Worm (Caenorhabditis elegans) whole organism, mixed stage, embryonic: ENCODE measurements around the gene F56D6.21.

Experiments used
- drap-1 ChIP-seq: fragments of 200-800 bp; sonication (Bioruptor generic); optimal IDR thresholded peaks from 3 replicates; lab custom pipeline; 2018; ENCODE audit warnings: mild to moderate bottlenecking, missing genetic modification characterization, missing compliant biosample characterization
- elt-3 ChIP-seq: fragments of 150-350 bp; optimal IDR thresholded peaks from 2 replicates; lab custom pipeline; 2014; ENCODE audit warnings: missing biosample characterization, missing genetic modification characterization
- lin-13 ChIP-seq: fragments of 150-350 bp; optimal IDR thresholded peaks from 2 replicates; lab custom pipeline; 2014; ENCODE audit warnings: missing biosample characterization, missing genetic modification characterization
- lsy-2 ChIP-seq: fragments of 150-350 bp; optimal IDR thresholded peaks from 2 replicates; lab custom pipeline; 2014; ENCODE audit warnings: missing biosample characterization, missing genetic modification characterization
- mab-5 ChIP-seq: fragments of 150-350 bp; optimal IDR thresholded peaks from 2 replicates; lab custom pipeline; 2014; ENCODE audit warnings: missing biosample characterization, missing genetic modification characterization
- nhr-12 ChIP-seq: fragments of 150-350 bp; optimal IDR thresholded peaks from 2 replicates; lab custom pipeline; 2014; ENCODE audit warnings: missing biosample characterization, missing genetic modification characterization
- nhr-2 ChIP-seq: fragments of 150-350 bp; optimal IDR thresholded peaks from 2 replicates; lab custom pipeline; 2014; ENCODE audit warnings: missing biosample characterization, missing genetic modification characterization
- nhr-76 ChIP-seq: sonication (generic microtip); optimal IDR thresholded peaks from 2 replicates; lab custom pipeline; 2017; ENCODE audit warnings: missing biosample characterization, missing genetic modification characterization
- pha-4 ChIP-seq: fragments of 150-350 bp; optimal IDR thresholded peaks from 2 replicates; lab custom pipeline; 2018; ENCODE audit warnings: missing biosample characterization, missing genetic modification reagents, missing genetic modification characterization
- sptf-1 ChIP-seq: sonication (generic microtip); optimal IDR thresholded peaks from 2 replicates; lab custom pipeline; 2017; ENCODE audit warnings: mild to moderate bottlenecking, missing genetic modification characterization, moderate library complexity, missing compliant biosample characterization
- unc-39 ChIP-seq: fragments of 150-350 bp; optimal IDR thresholded peaks from 2 replicates; lab custom pipeline; 2014; ENCODE audit warnings: missing biosample characterization, missing genetic modification characterization
- unc-62 ChIP-seq: fragments of 150-350 bp; optimal IDR thresholded peaks from 2 replicates; lab custom pipeline; 2014; ENCODE audit warnings: missing biosample characterization, missing genetic modification reagents, missing genetic modification characterization

- TF ChIP-seq elt-3 = no peak
- no peak for TF ChIP-seq nhr-12 (tag; lab: Kevin White, UChicago)
- TF ChIP-seq lin-13 (tag; lab: Kevin White, UChicago) = no peak
- TF ChIP-seq sptf-1 = no peak
- no peak for TF ChIP-seq nhr-76
- no peak for TF ChIP-seq lsy-2 (tag; lab: Kevin White, UChicago)
- TF ChIP-seq nhr-2 = no peak
- TF ChIP-seq unc-39 (tag; lab: Kevin White, UChicago) = no peak
- no peak for TF ChIP-seq mab-5 (tag; lab: Kevin White, UChicago)
- no peak for TF ChIP-seq pha-4 (tag; lab: Kevin White, UChicago)
- no peak for TF ChIP-seq drap-1
- TF ChIP-seq unc-62 = no peak
Observed at ce11 chrIV:3919506-3919905, 14.8 kb downstream of the F56D6.21 start, which contains the start of gene srz-19.
